Worm (Caenorhabditis elegans) whole organism, L2 larva: ENCODE results near the gene K11H3.2.

ENCODE experiments used
- C34F6.9 ChIP-seq: fragments of 150-350 bp; optimal IDR thresholded peaks from 2 replicates; lab custom pipeline; 2014; ENCODE audit warnings: missing biosample characterization, missing genetic modification characterization
- F13H6.1 ChIP-seq: sonication (generic microtip); optimal IDR thresholded peaks from 2 replicates; lab custom pipeline; 2016; ENCODE audit warnings: missing genetic modification characterization, missing compliant biosample characterization
- R02D3.7 ChIP-seq: fragments of 150-350 bp; optimal IDR thresholded peaks from 2 replicates; lab custom pipeline; 2014; ENCODE audit warnings: missing biosample characterization, missing genetic modification characterization
- Y55F3AM.14 ChIP-seq: fragments of 200-800 bp; sonication (Bioruptor generic); optimal IDR thresholded peaks from 2 replicates; lab custom pipeline; 2018; ENCODE audit warnings: mild to moderate bottlenecking, missing genetic modification characterization, missing compliant biosample characterization
- ZK546.5 ChIP-seq: sonication (generic microtip); optimal IDR thresholded peaks from 2 replicates; lab custom pipeline; 2017; ENCODE audit warnings: missing biosample characterization, missing genetic modification characterization
- aly-2 ChIP-seq: fragments of 150-350 bp; optimal IDR thresholded peaks from 2 replicates; lab custom pipeline; 2014; ENCODE audit warnings: missing biosample characterization, missing genetic modification characterization
- ama-1 ChIP-seq: fragments of 150-350 bp; optimal IDR thresholded peaks from 2 replicates; lab custom pipeline; 2018; ENCODE audit warnings: inconsistent platforms
- blmp-1 ChIP-seq: sonication (generic microtip); optimal IDR thresholded peaks from 2 replicates; lab custom pipeline; 2017; ENCODE audit warnings: missing genetic modification characterization, mild to moderate bottlenecking, missing compliant biosample characterization, antibody characterized with exemption, moderate library complexity; ENCODE audit not compliant: insufficient read depth
- ceh-16 ChIP-seq: fragments of 150-350 bp; optimal IDR thresholded peaks from 2 replicates; lab custom pipeline; 2014; ENCODE audit warnings: missing biosample characterization, missing genetic modification characterization
- ceh-82 ChIP-seq: fragments of 150-350 bp; optimal IDR thresholded peaks from 2 replicates; lab custom pipeline; 2014; ENCODE audit warnings: missing biosample characterization, missing genetic modification characterization
- crh-2 ChIP-seq: sonication (generic microtip); optimal IDR thresholded peaks from 2 replicates; lab custom pipeline; 2017; ENCODE audit warnings: missing biosample characterization, missing genetic modification characterization
- dmd-4 ChIP-seq: sonication (generic microtip); optimal IDR thresholded peaks from 2 replicates; lab custom pipeline; 2017; ENCODE audit warnings: missing biosample characterization, missing genetic modification characterization
- elt-1 ChIP-seq: fragments of 150-350 bp; optimal IDR thresholded peaks from 2 replicates; lab custom pipeline; 2014; ENCODE audit warnings: missing biosample characterization, missing genetic modification characterization
- elt-3 ChIP-seq: sonication (generic microtip); optimal IDR thresholded peaks from 2 replicates; lab custom pipeline; 2017; ENCODE audit warnings: missing biosample characterization, missing genetic modification characterization
- fos-1 ChIP-seq: fragments of 150-350 bp; optimal IDR thresholded peaks from 2 replicates; lab custom pipeline; 2014; ENCODE audit warnings: missing biosample characterization, missing genetic modification characterization
- gmeb-1 ChIP-seq: fragments of 150-350 bp; optimal IDR thresholded peaks from 2 replicates; lab custom pipeline; 2014; ENCODE audit warnings: missing biosample characterization, missing genetic modification characterization
- lin-11 ChIP-seq: fragments of 150-350 bp; sonication (generic microtip); optimal IDR thresholded peaks from 2 replicates; lab custom pipeline; 2014; ENCODE audit warnings: missing biosample characterization, missing genetic modification characterization, inconsistent platforms, mixed read lengths
- lin-13 ChIP-seq: fragments of 150-350 bp; optimal IDR thresholded peaks from 2 replicates; lab custom pipeline; 2014; ENCODE audit warnings: missing biosample characterization, missing genetic modification reagents, missing genetic modification characterization
- lin-39 ChIP-seq: fragments of 150-350 bp; optimal IDR thresholded peaks from 2 replicates; lab custom pipeline; 2014; ENCODE audit warnings: missing biosample characterization, missing genetic modification reagents, missing genetic modification characterization
- lsy-2 ChIP-seq, 2 experiments: fragments of 150-350 bp in 1 of 2; sonication (generic microtip) in 1 of 2; optimal IDR thresholded peaks; 2 replicates each; lab custom pipeline; 2014 to 2017; ENCODE audit warnings: missing biosample characterization in 2 of 2, missing genetic modification characterization in 2 of 2
- mab-5 ChIP-seq: fragments of 150-350 bp; optimal IDR thresholded peaks from 2 replicates; lab custom pipeline; 2014; ENCODE audit warnings: missing biosample characterization, missing genetic modification characterization
- mdl-1 ChIP-seq, 2 experiments: fragments of 150-350 bp in 1 of 2; sonication (generic microtip) in 1 of 2; optimal IDR thresholded peaks; 2 replicates each; lab custom pipeline; 2017; ENCODE audit warnings: missing biosample characterization in 2 of 2, missing genetic modification characterization in 2 of 2
- nhr-10 ChIP-seq: sonication (generic microtip); optimal IDR thresholded peaks from 2 replicates; lab custom pipeline; 2017; ENCODE audit warnings: missing biosample characterization, missing genetic modification characterization
- nhr-11 ChIP-seq: fragments of 150-350 bp; optimal IDR thresholded peaks from 2 replicates; lab custom pipeline; 2014; ENCODE audit warnings: missing biosample characterization, missing genetic modification characterization
- nhr-12 ChIP-seq: fragments of 150-350 bp; optimal IDR thresholded peaks from 2 replicates; lab custom pipeline; 2014; ENCODE audit warnings: missing biosample characterization, missing genetic modification characterization
- nhr-129 ChIP-seq: fragments of 150-350 bp; optimal IDR thresholded peaks from 2 replicates; lab custom pipeline; 2014; ENCODE audit warnings: missing biosample characterization, missing genetic modification characterization
- nhr-21 ChIP-seq: fragments of 150-350 bp; optimal IDR thresholded peaks from 2 replicates; lab custom pipeline; 2014; ENCODE audit warnings: missing biosample characterization, missing genetic modification characterization
- nhr-237 ChIP-seq: fragments of 150-350 bp; optimal IDR thresholded peaks from 2 replicates; lab custom pipeline; 2014; ENCODE audit warnings: missing biosample characterization, missing genetic modification characterization
- nhr-25 ChIP-seq: fragments of 150-350 bp; sonication (generic microtip); optimal IDR thresholded peaks from 3 replicates; lab custom pipeline; 2014; ENCODE audit warnings: missing biosample characterization, missing genetic modification characterization
- nhr-6 ChIP-seq: fragments of 150-350 bp; optimal IDR thresholded peaks from 2 replicates; lab custom pipeline; 2014; ENCODE audit warnings: missing biosample characterization, missing genetic modification characterization
- nhr-77 ChIP-seq: fragments of 150-350 bp; optimal IDR thresholded peaks from 2 replicates; lab custom pipeline; 2014; ENCODE audit warnings: missing biosample characterization, missing genetic modification characterization
- peb-1 ChIP-seq: fragments of 150-350 bp; optimal IDR thresholded peaks from 2 replicates; lab custom pipeline; 2014; ENCODE audit warnings: missing biosample characterization, missing genetic modification characterization
- skn-1 ChIP-seq: sonication (generic microtip); optimal IDR thresholded peaks from 2 replicates; lab custom pipeline; 2017; ENCODE audit warnings: missing biosample characterization, missing genetic modification characterization
- sma-3 ChIP-seq: sonication (generic microtip); optimal IDR thresholded peaks from 2 replicates; lab custom pipeline; 2016; ENCODE audit warnings: missing genetic modification reagents, missing genetic modification characterization, missing compliant biosample characterization
- sma-9 ChIP-seq, 2 experiments: fragments of 150-350 bp in 1 of 2; sonication (generic microtip) in 1 of 2; optimal IDR thresholded peaks; 2 replicates each; lab custom pipeline; 2014 to 2016; ENCODE audit warnings: missing genetic modification characterization in 2 of 2, mild to moderate bottlenecking in 1 of 2, missing biosample characterization in 1 of 2, missing compliant biosample characterization in 1 of 2, missing genetic modification reagents in 1 of 2, moderate library complexity in 1 of 2
- snpc-4 ChIP-seq: fragments of 150-350 bp; optimal IDR thresholded peaks from 2 replicates; lab custom pipeline; 2014; ENCODE audit warnings: missing biosample characterization, missing genetic modification characterization
- unc-39 ChIP-seq: fragments of 150-350 bp; optimal IDR thresholded peaks from 2 replicates; lab custom pipeline; 2014; ENCODE audit warnings: missing biosample characterization, missing genetic modification characterization
- unc-55 ChIP-seq: fragments of 150-350 bp; sonication (generic microtip); optimal IDR thresholded peaks from 3 replicates; lab custom pipeline; 2014; ENCODE audit warnings: missing biosample characterization, missing genetic modification reagents, missing genetic modification characterization
- unc-62 ChIP-seq: fragments of 150-350 bp; optimal IDR thresholded peaks from 2 replicates; lab custom pipeline; 2014; ENCODE audit warnings: missing biosample characterization, missing genetic modification reagents, missing genetic modification characterization
- zag-1 ChIP-seq: fragments of 150-350 bp; optimal IDR thresholded peaks from 2 replicates; lab custom pipeline; 2014; ENCODE audit warnings: missing biosample characterization, missing genetic modification characterization
- ztf-1 ChIP-seq: fragments of 200-800 bp; sonication (Bioruptor generic); conservative IDR thresholded peaks from 2 replicates; pipeline ENCODE4 v1.3.6; 2022; ENCODE audit warnings: missing genetic modification characterization, missing compliant biosample characterization
- ztf-11 ChIP-seq: sonication (generic microtip); optimal IDR thresholded peaks from 2 replicates; lab custom pipeline; 2017; ENCODE audit warnings: missing biosample characterization, missing genetic modification characterization
- ztf-4 ChIP-seq: fragments of 150-350 bp; optimal IDR thresholded peaks from 2 replicates; lab custom pipeline; 2014; ENCODE audit warnings: missing biosample characterization, missing genetic modification characterization

Gene K11H3.2

DNA sequence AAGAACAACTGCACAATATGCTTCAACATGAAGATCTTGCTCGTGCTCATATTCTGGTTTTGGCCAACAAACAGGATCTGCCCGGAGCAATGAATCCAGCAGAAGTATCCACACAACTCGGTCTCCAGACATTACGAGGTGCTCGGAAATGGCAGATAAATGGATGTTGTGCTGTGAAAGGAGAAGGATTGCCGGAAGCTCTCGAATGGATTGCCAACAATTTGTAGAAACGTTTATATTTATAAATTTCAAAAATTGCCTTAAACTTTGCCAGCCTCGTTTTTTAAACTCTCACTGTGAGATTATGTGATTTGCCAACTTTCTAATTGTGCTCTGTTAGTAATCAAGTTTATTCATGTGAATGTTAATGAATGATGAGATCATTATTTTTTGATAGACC, 22.4 kb upstream of the K11H3.2 start:
- TF ChIP-seq nhr-237 (tag; lab: Kevin White, UChicago) = no peak
- TF ChIP-seq ztf-11 = no peak

DNA sequence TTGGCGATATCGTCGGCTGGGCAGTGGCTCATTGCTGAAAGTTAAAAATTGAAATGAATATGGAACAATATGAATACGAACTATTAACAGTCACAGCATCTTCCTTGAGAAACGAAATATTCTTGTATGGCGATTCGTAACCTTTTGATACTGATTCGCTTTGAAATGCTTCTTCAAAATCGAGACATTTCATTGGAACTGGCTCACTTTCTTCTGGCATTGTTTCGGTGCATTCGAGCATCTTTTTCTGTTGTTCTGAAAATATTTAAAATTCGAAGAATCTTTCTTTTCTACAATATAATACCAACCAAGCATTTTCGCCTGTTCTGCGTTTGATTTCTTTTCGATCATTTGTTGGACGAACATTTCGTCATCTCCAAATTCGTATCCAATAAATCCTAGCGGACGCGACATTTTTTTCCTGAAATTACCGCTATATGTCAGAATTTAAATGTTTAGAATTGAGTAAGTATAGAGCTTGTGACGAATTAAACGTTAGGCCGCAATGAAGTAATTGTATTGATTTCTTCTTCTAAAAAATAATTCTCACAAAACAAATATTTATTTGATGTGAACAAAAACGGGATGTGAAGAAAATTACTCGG, 21.8 kb upstream of the K11H3.2 start, which contains the start of gene lin-52:
Gene lin-52, minus strand, starts transcription at position 421 of the 605 bp plus-strand sequence.
- TF ChIP-seq nhr-21 (tag; lab: Kevin White, UChicago) (no peak), nhr-25 (tag; lab: Kevin White, UChicago) (peak; percentile 2), sma-3 (peak; percentile 40), lin-13 (GFP tag; lab: Kevin White, UChicago) (peak; percentile 11), ztf-4 (tag; lab: Kevin White, UChicago) (peak; percentile 78), lsy-2 (tag; optimal IDR thresholded peaks at IDR 0.05; lab: Kevin White, UChicago) (peak in 1 of 2 experiments; percentile 32), crh-2 (tag; lab: Kevin White, UChicago) (peak; percentile 18), ama-1 (lab: Kevin White, UChicago) (peak; percentile 67), skn-1 (no peak)
- TF ChIP-seq, all 48 proteins: peak for 7

DNA sequence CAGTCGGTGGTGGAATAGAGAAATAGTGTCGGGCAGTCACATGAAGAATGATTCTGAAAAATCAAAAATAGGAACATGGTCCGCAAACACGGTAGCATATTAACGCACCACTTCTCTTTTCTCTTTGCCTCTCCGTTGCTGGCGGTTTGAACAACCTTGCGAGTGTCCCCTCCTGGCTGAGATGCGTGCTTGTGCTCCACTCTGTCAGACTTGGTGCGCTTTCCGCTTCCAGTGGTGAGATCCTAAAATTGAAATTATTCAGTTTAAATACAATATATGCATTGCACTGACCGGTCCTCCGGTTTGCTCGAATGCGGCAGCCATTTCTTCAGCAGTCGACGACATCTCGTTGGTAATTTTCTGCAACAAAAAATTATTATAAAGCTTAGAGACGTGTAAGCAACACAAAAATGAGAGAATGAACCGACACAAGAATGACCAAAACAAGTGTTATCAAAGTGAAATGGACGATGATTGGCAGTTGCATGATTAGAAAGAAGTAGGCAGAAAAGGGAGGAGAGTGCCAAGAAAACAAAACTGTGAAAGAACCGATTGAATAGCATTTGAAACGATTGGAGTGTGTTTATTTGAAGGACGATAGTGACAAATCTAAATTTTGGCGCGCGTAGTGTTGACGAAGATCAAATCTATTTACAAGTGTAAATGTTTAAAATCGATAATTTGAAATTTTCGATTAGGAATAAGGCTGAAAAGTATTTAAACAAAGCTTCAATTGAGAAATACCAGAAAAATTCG, 20.9 kb upstream of the K11H3.2 start, which contains the start of gene ZK632.9:
Gene ZK632.9, minus strand, starts transcription at position 360 of the 756 bp plus-strand sequence.
- TF ChIP-seq unc-39 (tag; lab: Kevin White, UChicago) (no peak), dmd-4 (no peak), unc-55 (GFP tag; lab: Kevin White, UChicago) (peak; percentile 11), mab-5 (tag; lab: Kevin White, UChicago) (no peak), fos-1 (tag; lab: Kevin White, UChicago) (peak; percentile 35), Y55F3AM.14 (GFP tag; lab: Kevin White, UChicago) (peak; percentile 9), lin-39 (tag; lab: Kevin White, UChicago) (no peak), C34F6.9 (no peak), ceh-82 (tag; lab: Kevin White, UChicago) (no peak), nhr-21 (tag; lab: Kevin White, UChicago) (peak; percentile 8), nhr-6 (no peak), nhr-10 (tag; lab: Kevin White, UChicago) (peak; percentile 7), skn-1 (peak; percentile 34), nhr-129 (tag; lab: Kevin White, UChicago) (peak; percentile 32)

DNA sequence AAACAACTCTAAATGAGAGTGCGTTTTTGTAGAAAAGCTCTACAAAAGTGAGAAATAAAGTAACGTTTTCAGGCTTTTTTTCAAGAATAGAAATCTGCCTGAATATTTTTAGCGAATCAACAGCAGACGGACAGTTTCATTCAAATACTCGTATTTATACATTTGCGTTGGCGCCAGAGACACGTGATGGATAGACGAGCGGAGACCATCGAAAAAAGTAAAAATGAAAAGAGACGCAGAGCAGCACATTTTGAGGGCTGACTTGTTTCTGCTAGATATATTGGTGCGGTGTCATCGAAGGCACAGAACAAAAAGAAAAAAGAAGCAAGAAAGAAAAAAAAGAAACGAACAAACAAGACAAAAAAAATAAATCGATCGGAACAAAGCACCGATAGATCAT, 20.2 kb upstream of the K11H3.2 start:
- TF ChIP-seq ztf-4 (tag; lab: Kevin White, UChicago) = peak; percentile 65
- peak in 1 of 2 experiments; percentile 46 for TF ChIP-seq mdl-1 (tag; optimal IDR thresholded peaks at IDR 0.05; lab: Kevin White, UChicago)
- peak; percentile 83 for TF ChIP-seq nhr-129 (tag; lab: Kevin White, UChicago)
- no peak for TF ChIP-seq lin-39 (tag; lab: Kevin White, UChicago)
- TF ChIP-seq unc-62 = no peak
- no peak for TF ChIP-seq ZK546.5 (tag; lab: Kevin White, UChicago)
- peak; percentile 68 for TF ChIP-seq crh-2 (tag; lab: Kevin White, UChicago)
- peak; percentile 93 for TF ChIP-seq ama-1 (lab: Kevin White, UChicago)
- TF ChIP-seq aly-2 (tag; lab: Kevin White, UChicago) = no peak
- TF ChIP-seq ztf-1 (GFP tag; lab: Robert Waterston, UW) = no peak
- TF ChIP-seq unc-55 (GFP tag; lab: Kevin White, UChicago) = peak; percentile 34
- peak; percentile 23 for TF ChIP-seq gmeb-1 (tag; lab: Kevin White, UChicago)
- TF ChIP-seq nhr-12 = no peak
- TF ChIP-seq nhr-11 (tag; lab: Kevin White, UChicago) = no peak
- no peak for TF ChIP-seq R02D3.7 (tag; lab: Kevin White, UChicago)
- peak in 1 of 2 experiments; percentile 79 for TF ChIP-seq lsy-2 (tag; optimal IDR thresholded peaks at IDR 0.05; lab: Kevin White, UChicago)
- no peak for TF ChIP-seq dmd-4
- no peak for TF ChIP-seq elt-3
- no peak for TF ChIP-seq skn-1
- TF ChIP-seq lin-13 (GFP tag; lab: Kevin White, UChicago) = peak; percentile 18
- TF ChIP-seq lin-11 (tag; lab: Kevin White, UChicago) = no peak
- no peak for TF ChIP-seq elt-1 (tag; lab: Kevin White, UChicago)
- TF ChIP-seq ceh-16 (tag; lab: Kevin White, UChicago) = no peak
- no peak for TF ChIP-seq snpc-4 (tag; lab: Kevin White, UChicago)
- TF ChIP-seq nhr-25 (tag; lab: Kevin White, UChicago) = no peak
- peak; percentile 61 for TF ChIP-seq F13H6.1 (tag; lab: Kevin White, UChicago)
- TF ChIP-seq nhr-10 (tag; lab: Kevin White, UChicago) = no peak
- no peak for TF ChIP-seq nhr-77 (tag; lab: Kevin White, UChicago)
- no peak for TF ChIP-seq unc-39 (tag; lab: Kevin White, UChicago)
- no peak for TF ChIP-seq nhr-237 (tag; lab: Kevin White, UChicago)
- no peak for TF ChIP-seq zag-1 (tag; lab: Kevin White, UChicago)
- peak; percentile 52 for TF ChIP-seq sma-9 (GFP tag; optimal IDR thresholded peaks at IDR 0.05; lab: Kevin White, UChicago)
- TF ChIP-seq sma-9 (tag; optimal IDR thresholded peaks at IDR 0.05; lab: Kevin White, UChicago) = no peak
- no peak for TF ChIP-seq blmp-1 (tag; lab: Kevin White, UChicago)
- TF ChIP-seq sma-3 = peak; percentile 46
- no peak for TF ChIP-seq peb-1 (tag; lab: Kevin White, UChicago)
- peak; percentile 82 for TF ChIP-seq Y55F3AM.14 (GFP tag; lab: Kevin White, UChicago)
